Worm (Caenorhabditis elegans) whole organism, L3 larva: ENCODE results near the gene pir-2.

Experiments used
- R02D3.7 ChIP-seq: fragments of 150-350 bp; optimal IDR thresholded peaks from 2 replicates; lab custom pipeline; 2014; ENCODE audit warnings: missing biosample characterization, missing genetic modification characterization
- ZK546.5 ChIP-seq: sonication (generic microtip); optimal IDR thresholded peaks from 2 replicates; lab custom pipeline; 2017; ENCODE audit warnings: missing biosample characterization, missing genetic modification characterization
- aly-2 ChIP-seq: fragments of 150-350 bp; optimal IDR thresholded peaks from 2 replicates; lab custom pipeline; 2014; ENCODE audit warnings: missing biosample characterization, missing genetic modification characterization
- ama-1 ChIP-seq: fragments of 150-350 bp; optimal IDR thresholded peaks from 2 replicates; lab custom pipeline; 2018
- ceh-16 ChIP-seq: sonication (generic microtip); optimal IDR thresholded peaks from 2 replicates; lab custom pipeline; 2017; ENCODE audit warnings: missing biosample characterization, missing genetic modification characterization
- ceh-28 ChIP-seq: fragments of 150-350 bp; optimal IDR thresholded peaks from 2 replicates; lab custom pipeline; 2014; ENCODE audit warnings: missing biosample characterization, missing genetic modification reagents, missing genetic modification characterization
- ceh-82 ChIP-seq: fragments of 150-350 bp; optimal IDR thresholded peaks from 2 replicates; lab custom pipeline; 2014; ENCODE audit warnings: missing biosample characterization, missing genetic modification characterization
- ceh-9 ChIP-seq: sonication (generic microtip); optimal IDR thresholded peaks from 2 replicates; lab custom pipeline; 2018; ENCODE audit warnings: missing biosample characterization, missing genetic modification characterization
- daf-12 ChIP-seq: fragments of 150-350 bp; optimal IDR thresholded peaks from 2 replicates; lab custom pipeline; 2014; ENCODE audit warnings: missing biosample characterization, missing genetic modification reagents, missing genetic modification characterization
- egl-27 ChIP-seq: sonication (generic microtip); optimal IDR thresholded peaks from 4 replicates; lab custom pipeline; 2017; ENCODE audit warnings: missing biosample characterization, missing genetic modification reagents, missing genetic modification characterization
- egl-5 ChIP-seq: fragments of 150-350 bp; optimal IDR thresholded peaks from 2 replicates; lab custom pipeline; 2017; ENCODE audit warnings: missing biosample characterization, missing genetic modification reagents, missing genetic modification characterization, inconsistent platforms
- elt-1 ChIP-seq: fragments of 150-350 bp; optimal IDR thresholded peaks from 2 replicates; lab custom pipeline; 2014; ENCODE audit warnings: missing biosample characterization, missing genetic modification characterization
- elt-2 ChIP-seq: sonication (generic microtip); optimal IDR thresholded peaks from 2 replicates; lab custom pipeline; 2016; ENCODE audit warnings: missing genetic modification reagents, mild to moderate bottlenecking, missing genetic modification characterization, missing compliant biosample characterization
- elt-3 ChIP-seq, 3 experiments: fragments of 150-350 bp in 1 of 3; sonication (generic microtip) in 2 of 3; optimal IDR thresholded peaks; 2 replicates in 2 of 3; 4 replicates in 1 of 3; lab custom pipeline; 2014 to 2017; ENCODE audit warnings: missing biosample characterization in 3 of 3, missing genetic modification characterization in 3 of 3
- eor-1 ChIP-seq, 2 experiments: fragments of 150-350 bp; optimal IDR thresholded peaks; 2 replicates each; lab custom pipeline; 2014 to 2018; ENCODE audit warnings: missing biosample characterization in 2 of 2, missing genetic modification characterization in 2 of 2
- fkh-10 ChIP-seq: sonication (generic microtip); optimal IDR thresholded peaks from 2 replicates; lab custom pipeline; 2017; ENCODE audit warnings: missing biosample characterization, missing genetic modification reagents, missing genetic modification characterization
- fkh-2 ChIP-seq: fragments of 150-350 bp; optimal IDR thresholded peaks from 2 replicates; lab custom pipeline; 2014; ENCODE audit warnings: missing biosample characterization, missing genetic modification reagents, missing genetic modification characterization
- fos-1 ChIP-seq: fragments of 150-350 bp; optimal IDR thresholded peaks from 2 replicates; lab custom pipeline; 2014; ENCODE audit warnings: missing biosample characterization, missing genetic modification characterization
- hmg-11 ChIP-seq: sonication (generic microtip); optimal IDR thresholded peaks from 2 replicates; lab custom pipeline; 2016; ENCODE audit warnings: missing genetic modification characterization, missing compliant biosample characterization
- jun-1 ChIP-seq: fragments of 150-350 bp; optimal IDR thresholded peaks from 2 replicates; lab custom pipeline; 2014; ENCODE audit warnings: missing biosample characterization, missing genetic modification reagents, missing genetic modification characterization
- lin-15B ChIP-seq: fragments of 150-350 bp; optimal IDR thresholded peaks from 2 replicates; lab custom pipeline; 2014; ENCODE audit warnings: missing biosample characterization, missing genetic modification characterization
- lin-39 ChIP-seq: fragments of 150-350 bp; optimal IDR thresholded peaks from 2 replicates; lab custom pipeline; 2018; ENCODE audit warnings: missing biosample characterization, missing genetic modification reagents, missing genetic modification characterization
- lsy-12 ChIP-seq: sonication (generic microtip); optimal IDR thresholded peaks from 2 replicates; lab custom pipeline; 2016; ENCODE audit warnings: mild to moderate bottlenecking, missing genetic modification characterization, missing compliant biosample characterization
- mdl-1 ChIP-seq: fragments of 150-350 bp; optimal IDR thresholded peaks from 2 replicates; lab custom pipeline; 2014; ENCODE audit warnings: missing biosample characterization, missing genetic modification characterization
- mml-1 ChIP-seq: fragments of 150-350 bp; sonication (generic microtip); optimal IDR thresholded peaks from 3 replicates; lab custom pipeline; 2014; ENCODE audit warnings: missing biosample characterization, missing genetic modification characterization
- nfya-1 ChIP-seq: sonication (generic microtip); optimal IDR thresholded peaks from 2 replicates; lab custom pipeline; 2017; ENCODE audit warnings: missing genetic modification characterization, mild to moderate bottlenecking, missing compliant biosample characterization, antibody characterized with exemption, moderate library complexity; ENCODE audit not compliant: insufficient read depth
- nhr-11 ChIP-seq: fragments of 150-350 bp; optimal IDR thresholded peaks from 2 replicates; lab custom pipeline; 2014; ENCODE audit warnings: missing biosample characterization, missing genetic modification characterization
- nhr-12 ChIP-seq: fragments of 150-350 bp; optimal IDR thresholded peaks from 2 replicates; lab custom pipeline; 2014; ENCODE audit warnings: missing biosample characterization, missing genetic modification characterization
- nhr-23 ChIP-seq: fragments of 150-350 bp; optimal IDR thresholded peaks from 2 replicates; lab custom pipeline; 2014; ENCODE audit warnings: missing biosample characterization, missing genetic modification reagents, missing genetic modification characterization
- nhr-237 ChIP-seq: fragments of 150-350 bp; optimal IDR thresholded peaks from 2 replicates; lab custom pipeline; 2014; ENCODE audit warnings: missing biosample characterization, missing genetic modification characterization
- nhr-25 ChIP-seq: sonication (generic microtip); optimal IDR thresholded peaks from 2 replicates; lab custom pipeline; 2017; ENCODE audit warnings: missing biosample characterization, missing genetic modification characterization
- nhr-28 ChIP-seq: fragments of 150-350 bp; optimal IDR thresholded peaks from 2 replicates; lab custom pipeline; 2014; ENCODE audit warnings: missing biosample characterization, missing genetic modification characterization
- nhr-43 ChIP-seq: sonication (generic microtip); optimal IDR thresholded peaks from 2 replicates; lab custom pipeline; 2016; ENCODE audit warnings: mild to moderate bottlenecking, missing genetic modification characterization, missing compliant biosample characterization; ENCODE audit not compliant: poor library complexity, severe bottlenecking
- nhr-67 ChIP-seq: fragments of 150-350 bp; optimal IDR thresholded peaks from 2 replicates; lab custom pipeline; 2014; ENCODE audit warnings: missing biosample characterization, missing genetic modification characterization
- nhr-76 ChIP-seq: fragments of 150-350 bp; sonication (generic microtip); optimal IDR thresholded peaks from 5 replicates; lab custom pipeline; 2014; ENCODE audit warnings: missing biosample characterization, missing genetic modification characterization
- nhr-77 ChIP-seq: fragments of 150-350 bp; optimal IDR thresholded peaks from 2 replicates; lab custom pipeline; 2014; ENCODE audit warnings: missing biosample characterization, missing genetic modification characterization
- pha-4 ChIP-seq: fragments of 150-350 bp; optimal IDR thresholded peaks from 2 replicates; lab custom pipeline; 2014; ENCODE audit warnings: missing biosample characterization, missing genetic modification reagents, missing genetic modification characterization
- pqm-1 ChIP-seq: fragments of 150-350 bp; optimal IDR thresholded peaks from 2 replicates; lab custom pipeline; 2017; ENCODE audit warnings: missing biosample characterization, missing genetic modification characterization, inconsistent platforms
- sea-2 ChIP-seq: fragments of 150-350 bp; sonication (generic microtip); optimal IDR thresholded peaks from 4 replicates; lab custom pipeline; 2014; ENCODE audit warnings: missing biosample characterization, missing genetic modification reagents, missing genetic modification characterization
- skn-1 ChIP-seq: fragments of 150-350 bp; optimal IDR thresholded peaks from 2 replicates; lab custom pipeline; 2014; ENCODE audit warnings: missing biosample characterization, missing genetic modification characterization
- snpc-4 ChIP-seq: fragments of 150-350 bp; optimal IDR thresholded peaks from 2 replicates; lab custom pipeline; 2014; ENCODE audit warnings: missing biosample characterization, missing genetic modification characterization
- tbx-2 ChIP-seq: sonication (generic microtip); optimal IDR thresholded peaks from 2 replicates; lab custom pipeline; 2016; ENCODE audit warnings: mild to moderate bottlenecking, missing genetic modification characterization, missing compliant biosample characterization
- unc-39 ChIP-seq: sonication (generic microtip); optimal IDR thresholded peaks from 4 replicates; lab custom pipeline; 2017; ENCODE audit warnings: missing biosample characterization, missing genetic modification characterization
- unc-62 ChIP-seq: fragments of 150-350 bp; sonication (generic microtip); optimal IDR thresholded peaks from 4 replicates; lab custom pipeline; 2014; ENCODE audit warnings: missing biosample characterization, missing genetic modification reagents, missing genetic modification characterization
- zag-1 ChIP-seq: fragments of 150-350 bp; optimal IDR thresholded peaks from 2 replicates; lab custom pipeline; 2014; ENCODE audit warnings: missing biosample characterization, missing genetic modification characterization
- ztf-11 ChIP-seq: fragments of 150-350 bp; optimal IDR thresholded peaks from 2 replicates; lab custom pipeline; 2014; ENCODE audit warnings: missing biosample characterization, missing genetic modification characterization
- ztf-4 ChIP-seq: fragments of 150-350 bp; optimal IDR thresholded peaks from 2 replicates; lab custom pipeline; 2014; ENCODE audit warnings: missing biosample characterization, missing genetic modification characterization

The pir-2 gene

ce11 chrIII:9467857-9468256 is 24.4 kb upstream of the pir-2 start, which contains the start of gene tag-342:
Gene tag-342, plus strand, starts transcription at chrIII:9468157.
- TF ChIP-seq ceh-82 (no peak), hmg-11 (no peak), ZK546.5 (tag; lab: Kevin White, UChicago) (no peak), jun-1 (tag; lab: Kevin White, UChicago) (no peak), nhr-77 (tag; lab: Kevin White, UChicago) (no peak), zag-1 (no peak), ceh-16 (tag; lab: Kevin White, UChicago) (no peak), nfya-1 (tag; lab: Kevin White, UChicago) (no peak), elt-2 (tag; lab: Kevin White, UChicago) (no peak), fkh-2 (tag; lab: Kevin White, UChicago) (no peak), unc-39 (tag; lab: Kevin White, UChicago) (no peak), aly-2 (tag; lab: Kevin White, UChicago) (no peak), sea-2 (GFP tag; lab: Kevin White, UChicago) (no peak), daf-12 (tag; lab: Kevin White, UChicago) (no peak), unc-62 (GFP tag; lab: Kevin White, UChicago) (no peak)

- TF ChIP-seq ZK546.5 (tag; lab: Kevin White, UChicago) (no peak), ztf-11 (tag; lab: Kevin White, UChicago) (no peak), daf-12 (tag; lab: Kevin White, UChicago) (no peak), nhr-67 (tag; lab: Kevin White, UChicago) (no peak), pqm-1 (tag; lab: Kevin White, UChicago) (peak; percentile 16), nhr-23 (tag; lab: Kevin White, UChicago) (peak; percentile 68), nhr-12 (no peak), skn-1 (tag; lab: Kevin White, UChicago) (peak; percentile 30), R02D3.7 (peak; percentile 23), nhr-77 (tag; lab: Kevin White, UChicago) (no peak), hmg-11 (peak; percentile 27), nhr-25 (tag; lab: Kevin White, UChicago) (peak; percentile 74), ceh-28 (peak; percentile 51), lin-39 (peak; percentile 13), aly-2 (tag; lab: Kevin White, UChicago) (no peak), mml-1 (tag; lab: Kevin White, UChicago) (no peak), nhr-76 (tag; lab: Kevin White, UChicago) (no peak), snpc-4 (peak; percentile 51), nhr-43 (tag; lab: Kevin White, UChicago) (peak; percentile 49), mdl-1 (tag; lab: Kevin White, UChicago) (no peak), elt-3 (tag; optimal IDR thresholded peaks at IDR 0.05; lab: Kevin White, UChicago) (no peak), pha-4 (tag; lab: Kevin White, UChicago) (peak; percentile 84), sea-2 (GFP tag; lab: Kevin White, UChicago) (no peak), fos-1 (no peak), egl-5 (tag; lab: Kevin White, UChicago) (no peak), elt-1 (tag; lab: Kevin White, UChicago) (no peak), nhr-28 (tag; lab: Kevin White, UChicago) (no peak), ztf-4 (tag; lab: Kevin White, UChicago) (no peak), nhr-11 (tag; lab: Kevin White, UChicago) (no peak), lin-15B (tag; lab: Kevin White, UChicago) (peak; percentile 78), egl-27 (tag; lab: Kevin White, UChicago) (no peak), fkh-2 (tag; lab: Kevin White, UChicago) (no peak), ceh-9 (tag; lab: Kevin White, UChicago) (no peak), zag-1 (no peak), elt-2 (tag; lab: Kevin White, UChicago) (peak; percentile 50), eor-1 (tag; optimal IDR thresholded peaks at IDR 0.05; lab: Kevin White, UChicago) (no peak), ceh-16 (tag; lab: Kevin White, UChicago) (no peak), nhr-237 (tag; lab: Kevin White, UChicago) (no peak), unc-62 (GFP tag; lab: Kevin White, UChicago) (no peak), unc-39 (tag; lab: Kevin White, UChicago) (no peak), ama-1 (lab: Kevin White, UChicago) (peak; percentile 12), nfya-1 (tag; lab: Kevin White, UChicago) (peak; percentile 70), ceh-82 (no peak), lsy-12 (tag; lab: Kevin White, UChicago) (no peak), fkh-10 (GFP tag; lab: Kevin White, UChicago) (no peak), tbx-2 (tag; lab: Kevin White, UChicago) (no peak), jun-1 (tag; lab: Kevin White, UChicago) (peak; percentile 27)
Observed at ce11 chrIII:9467095-9467494, 23.7 kb upstream of the pir-2 start, which contains the start of gene baf-1. Gene baf-1, plus strand, starts transcription at chrIII:9467464.
